Worm (Caenorhabditis elegans) whole organism, L2 larva: ENCODE results near the gene C03A7.2.

Experiments
- C34F6.9 ChIP-seq: fragments of 150-350 bp; optimal IDR thresholded peaks from 2 replicates; lab custom pipeline; 2014; ENCODE audit warnings: missing biosample characterization, missing genetic modification characterization
- F13H6.1 ChIP-seq: sonication (generic microtip); optimal IDR thresholded peaks from 2 replicates; lab custom pipeline; 2016; ENCODE audit warnings: missing genetic modification characterization, missing compliant biosample characterization
- Y55F3AM.14 ChIP-seq: fragments of 200-800 bp; sonication (Bioruptor generic); optimal IDR thresholded peaks from 2 replicates; lab custom pipeline; 2018; ENCODE audit warnings: mild to moderate bottlenecking, missing genetic modification characterization, missing compliant biosample characterization
- alr-1 ChIP-seq: fragments of 150-350 bp; optimal IDR thresholded peaks from 2 replicates; lab custom pipeline; 2014; ENCODE audit warnings: missing biosample characterization, missing genetic modification characterization
- aly-2 ChIP-seq: fragments of 150-350 bp; optimal IDR thresholded peaks from 2 replicates; lab custom pipeline; 2014; ENCODE audit warnings: missing biosample characterization, missing genetic modification characterization
- blmp-1 ChIP-seq: sonication (generic microtip); optimal IDR thresholded peaks from 2 replicates; lab custom pipeline; 2017; ENCODE audit warnings: missing genetic modification characterization, mild to moderate bottlenecking, missing compliant biosample characterization, antibody characterized with exemption, moderate library complexity; ENCODE audit not compliant: insufficient read depth
- ceh-16 ChIP-seq: fragments of 150-350 bp; optimal IDR thresholded peaks from 2 replicates; lab custom pipeline; 2014; ENCODE audit warnings: missing biosample characterization, missing genetic modification characterization
- crh-2 ChIP-seq: sonication (generic microtip); optimal IDR thresholded peaks from 2 replicates; lab custom pipeline; 2017; ENCODE audit warnings: missing biosample characterization, missing genetic modification characterization
- egl-27 ChIP-seq: sonication (generic microtip); optimal IDR thresholded peaks from 3 replicates; lab custom pipeline; 2017; ENCODE audit warnings: missing biosample characterization, missing genetic modification reagents, missing genetic modification characterization
- elt-1 ChIP-seq: fragments of 150-350 bp; optimal IDR thresholded peaks from 2 replicates; lab custom pipeline; 2014; ENCODE audit warnings: missing biosample characterization, missing genetic modification characterization
- elt-3 ChIP-seq: sonication (generic microtip); optimal IDR thresholded peaks from 2 replicates; lab custom pipeline; 2017; ENCODE audit warnings: missing biosample characterization, missing genetic modification characterization
- fos-1 ChIP-seq: fragments of 150-350 bp; optimal IDR thresholded peaks from 2 replicates; lab custom pipeline; 2014; ENCODE audit warnings: missing biosample characterization, missing genetic modification characterization
- gmeb-1 ChIP-seq: fragments of 150-350 bp; optimal IDR thresholded peaks from 2 replicates; lab custom pipeline; 2014; ENCODE audit warnings: missing biosample characterization, missing genetic modification characterization
- lin-11 ChIP-seq: fragments of 150-350 bp; sonication (generic microtip); optimal IDR thresholded peaks from 2 replicates; lab custom pipeline; 2014; ENCODE audit warnings: missing biosample characterization, missing genetic modification characterization, inconsistent platforms, mixed read lengths
- lin-39 ChIP-seq: fragments of 150-350 bp; optimal IDR thresholded peaks from 2 replicates; lab custom pipeline; 2014; ENCODE audit warnings: missing biosample characterization, missing genetic modification reagents, missing genetic modification characterization
- mab-5 ChIP-seq: fragments of 150-350 bp; optimal IDR thresholded peaks from 2 replicates; lab custom pipeline; 2014; ENCODE audit warnings: missing biosample characterization, missing genetic modification characterization
- mbf-1 ChIP-seq: sonication (generic microtip); optimal IDR thresholded peaks from 2 replicates; lab custom pipeline; 2017; ENCODE audit warnings: missing biosample characterization, missing genetic modification characterization
- mdl-1 ChIP-seq, 2 experiments: fragments of 150-350 bp in 1 of 2; sonication (generic microtip) in 1 of 2; optimal IDR thresholded peaks; 2 replicates each; lab custom pipeline; 2017; ENCODE audit warnings: missing biosample characterization in 2 of 2, missing genetic modification characterization in 2 of 2
- nhr-10 ChIP-seq: sonication (generic microtip); optimal IDR thresholded peaks from 2 replicates; lab custom pipeline; 2017; ENCODE audit warnings: missing biosample characterization, missing genetic modification characterization
- nhr-11 ChIP-seq: fragments of 150-350 bp; optimal IDR thresholded peaks from 2 replicates; lab custom pipeline; 2014; ENCODE audit warnings: missing biosample characterization, missing genetic modification characterization
- nhr-12 ChIP-seq: fragments of 150-350 bp; optimal IDR thresholded peaks from 2 replicates; lab custom pipeline; 2014; ENCODE audit warnings: missing biosample characterization, missing genetic modification characterization
- nhr-237 ChIP-seq: fragments of 150-350 bp; optimal IDR thresholded peaks from 2 replicates; lab custom pipeline; 2014; ENCODE audit warnings: missing biosample characterization, missing genetic modification characterization
- nhr-25 ChIP-seq: fragments of 150-350 bp; sonication (generic microtip); optimal IDR thresholded peaks from 3 replicates; lab custom pipeline; 2014; ENCODE audit warnings: missing biosample characterization, missing genetic modification characterization
- nhr-77 ChIP-seq: fragments of 150-350 bp; optimal IDR thresholded peaks from 2 replicates; lab custom pipeline; 2014; ENCODE audit warnings: missing biosample characterization, missing genetic modification characterization
- sem-4 ChIP-seq: fragments of 150-350 bp; optimal IDR thresholded peaks from 2 replicates; lab custom pipeline; 2014; ENCODE audit warnings: missing biosample characterization, missing genetic modification reagents, missing genetic modification characterization
- skn-1 ChIP-seq: sonication (generic microtip); optimal IDR thresholded peaks from 2 replicates; lab custom pipeline; 2017; ENCODE audit warnings: missing biosample characterization, missing genetic modification characterization
- sma-3 ChIP-seq: sonication (generic microtip); optimal IDR thresholded peaks from 2 replicates; lab custom pipeline; 2016; ENCODE audit warnings: missing genetic modification reagents, missing genetic modification characterization, missing compliant biosample characterization
- sma-9 ChIP-seq, 2 experiments: fragments of 150-350 bp in 1 of 2; sonication (generic microtip) in 1 of 2; optimal IDR thresholded peaks; 2 replicates each; lab custom pipeline; 2014 to 2016; ENCODE audit warnings: missing genetic modification characterization in 2 of 2, mild to moderate bottlenecking in 1 of 2, missing biosample characterization in 1 of 2, missing compliant biosample characterization in 1 of 2, missing genetic modification reagents in 1 of 2, moderate library complexity in 1 of 2
- snpc-4 ChIP-seq: fragments of 150-350 bp; optimal IDR thresholded peaks from 2 replicates; lab custom pipeline; 2014; ENCODE audit warnings: missing biosample characterization, missing genetic modification characterization
- unc-39 ChIP-seq: fragments of 150-350 bp; optimal IDR thresholded peaks from 2 replicates; lab custom pipeline; 2014; ENCODE audit warnings: missing biosample characterization, missing genetic modification characterization
- unc-55 ChIP-seq: fragments of 150-350 bp; sonication (generic microtip); optimal IDR thresholded peaks from 3 replicates; lab custom pipeline; 2014; ENCODE audit warnings: missing biosample characterization, missing genetic modification reagents, missing genetic modification characterization
- unc-62 ChIP-seq: fragments of 150-350 bp; optimal IDR thresholded peaks from 2 replicates; lab custom pipeline; 2014; ENCODE audit warnings: missing biosample characterization, missing genetic modification reagents, missing genetic modification characterization
- zag-1 ChIP-seq: fragments of 150-350 bp; optimal IDR thresholded peaks from 2 replicates; lab custom pipeline; 2014; ENCODE audit warnings: missing biosample characterization, missing genetic modification characterization
- ztf-1 ChIP-seq: fragments of 200-800 bp; sonication (Bioruptor generic); conservative IDR thresholded peaks from 2 replicates; pipeline ENCODE4 v1.3.6; 2022; ENCODE audit warnings: missing genetic modification characterization, missing compliant biosample characterization
- ztf-11 ChIP-seq: sonication (generic microtip); optimal IDR thresholded peaks from 2 replicates; lab custom pipeline; 2017; ENCODE audit warnings: missing biosample characterization, missing genetic modification characterization
- ztf-4 ChIP-seq: fragments of 150-350 bp; optimal IDR thresholded peaks from 2 replicates; lab custom pipeline; 2014; ENCODE audit warnings: missing biosample characterization, missing genetic modification characterization

The C03A7.2 gene

DNA sequence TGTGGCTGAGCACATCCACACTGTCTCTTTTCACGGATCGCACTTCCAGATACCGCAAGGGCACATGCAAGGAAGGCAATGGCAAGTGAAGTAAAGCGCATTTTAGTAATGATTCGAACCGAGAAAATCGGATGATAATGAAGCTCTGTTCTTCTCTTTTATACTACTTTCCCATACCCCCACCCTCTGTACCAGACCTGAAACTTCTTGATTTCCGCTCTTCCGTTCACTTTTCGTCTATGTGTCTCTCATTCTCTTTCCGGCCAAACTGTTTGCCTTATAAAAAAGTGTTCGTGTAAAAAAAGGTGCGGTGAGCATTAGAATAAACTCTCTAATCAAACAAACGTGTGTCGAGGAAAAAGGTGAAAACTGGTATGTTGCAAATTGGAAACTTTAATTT lies 19.9 kb upstream of the C03A7.2 start, which contains the start of gene abu-6:
Gene abu-6, minus strand, starts transcription at position 101 of the 400 bp plus-strand sequence.
- no peak for TF ChIP-seq alr-1 (tag; lab: Kevin White, UChicago)
- TF ChIP-seq egl-27 (tag; lab: Kevin White, UChicago), result no peak
- TF ChIP-seq nhr-11 (tag; lab: Kevin White, UChicago), result no peak
- TF ChIP-seq crh-2, result no peak
- TF ChIP-seq nhr-25 (tag; lab: Kevin White, UChicago), result no peak
- no peak for TF ChIP-seq skn-1 (tag; lab: Kevin White, UChicago)
- no peak for TF ChIP-seq nhr-77 (tag; lab: Kevin White, UChicago)
- TF ChIP-seq Y55F3AM.14 (GFP tag; lab: Kevin White, UChicago), result no peak
- TF ChIP-seq mab-5 (tag; lab: Kevin White, UChicago), result no peak
- no peak for TF ChIP-seq ztf-1 (GFP tag; lab: Robert Waterston, UW)
- TF ChIP-seq fos-1 (tag; lab: Kevin White, UChicago), result no peak
- no peak for TF ChIP-seq snpc-4 (tag; lab: Kevin White, UChicago)
- no peak for TF ChIP-seq mdl-1 (tag; optimal IDR thresholded peaks at IDR 0.05; lab: Kevin White, UChicago)
- no peak for TF ChIP-seq sma-3
- no peak for TF ChIP-seq lin-39 (tag; lab: Kevin White, UChicago)
- no peak for TF ChIP-seq unc-62 (GFP tag; lab: Kevin White, UChicago)
- TF ChIP-seq sem-4 (tag; lab: Kevin White, UChicago), result no peak
- TF ChIP-seq ztf-4 (tag; lab: Kevin White, UChicago), result no peak
- TF ChIP-seq elt-3 (tag; lab: Kevin White, UChicago), result no peak
- TF ChIP-seq, all 48 proteins: peak for 0

DNA sequence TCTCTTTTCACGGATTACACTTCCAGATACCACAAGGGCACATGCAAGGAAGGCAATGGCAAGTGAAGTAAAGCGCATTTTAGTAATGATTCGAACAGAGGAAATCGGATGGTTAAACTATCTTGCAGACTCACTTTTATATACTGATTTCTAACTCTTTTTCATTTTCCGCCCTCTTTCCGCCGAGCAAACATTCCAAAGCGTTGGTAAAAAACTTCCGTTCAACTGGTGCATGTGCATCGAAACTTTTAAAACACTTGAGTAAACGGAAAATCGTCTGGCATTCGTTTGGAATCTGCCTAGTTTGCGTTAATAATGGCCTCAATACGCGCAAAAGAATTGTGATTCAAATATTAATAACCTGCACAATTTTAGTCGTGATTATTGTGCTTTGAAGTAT lies 17.0 kb upstream of the C03A7.2 start, which contains the start of gene abu-7:
Gene abu-7, minus strand, starts transcription at position 101 of the 400 bp plus-strand sequence.
- TF ChIP-seq mdl-1 (tag; optimal IDR thresholded peaks at IDR 0.05; lab: Kevin White, UChicago) (no peak), zag-1 (no peak), blmp-1 (tag; lab: Kevin White, UChicago) (no peak), unc-62 (GFP tag; lab: Kevin White, UChicago) (no peak), unc-39 (no peak), unc-55 (no peak), mbf-1 (tag; lab: Kevin White, UChicago) (no peak), sma-3 (no peak), nhr-77 (tag; lab: Kevin White, UChicago) (no peak), crh-2 (no peak), elt-1 (tag; lab: Kevin White, UChicago) (no peak)

DNA sequence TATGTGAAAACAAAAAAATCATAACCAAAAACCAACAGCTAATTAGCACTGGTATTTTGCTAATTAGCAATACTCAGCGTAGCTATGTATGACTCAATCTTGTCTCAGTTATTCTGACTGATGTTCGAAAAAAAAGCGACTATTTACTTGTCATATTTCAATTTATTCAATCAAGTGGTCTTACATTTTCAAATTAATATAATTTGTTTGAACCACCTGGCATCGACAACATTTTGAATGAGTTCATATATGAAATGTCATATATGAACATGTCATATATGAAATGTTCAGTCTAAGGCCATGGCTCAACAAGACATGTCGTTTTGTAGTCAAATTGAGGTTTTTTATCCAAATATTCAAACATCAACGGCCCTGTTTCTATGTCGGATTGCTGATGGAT lies 16.3 kb upstream of the C03A7.2 start, which contains the start of gene srw-140:
Gene srw-140, plus strand, starts transcription at position 301 of the 400 bp plus-strand sequence.
- TF ChIP-seq ztf-1 (GFP tag; lab: Robert Waterston, UW), result no peak
- no peak for TF ChIP-seq nhr-12 (tag; lab: Kevin White, UChicago)
- TF ChIP-seq ztf-4 (tag; lab: Kevin White, UChicago), result no peak
- no peak for TF ChIP-seq snpc-4 (tag; lab: Kevin White, UChicago)
- no peak for TF ChIP-seq C34F6.9
- no peak for TF ChIP-seq mdl-1 (tag; optimal IDR thresholded peaks at IDR 0.05; lab: Kevin White, UChicago)
- no peak for TF ChIP-seq alr-1 (tag; lab: Kevin White, UChicago)
- TF ChIP-seq unc-55, result no peak

DNA sequence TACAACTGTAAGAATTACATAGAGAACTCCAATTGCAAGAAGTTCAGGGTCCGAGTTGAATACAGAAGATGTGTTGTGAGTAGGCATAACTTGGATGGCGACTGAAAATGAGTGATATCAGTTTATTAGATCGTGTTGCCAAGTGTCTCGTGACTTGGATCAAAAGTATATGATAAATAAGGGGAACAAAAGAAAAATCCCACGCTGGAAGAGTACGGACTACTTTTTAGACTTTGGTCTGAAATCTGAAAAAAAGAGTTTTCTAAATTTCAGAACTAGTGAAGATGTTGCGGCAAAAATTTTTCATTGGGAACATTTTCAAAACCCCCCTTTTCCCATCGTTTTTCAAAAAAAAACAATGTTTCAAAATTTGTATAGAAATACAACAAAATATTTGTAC lies 12.1 kb upstream of the C03A7.2 start, which contains the start of gene srt-64:
Gene srt-64, minus strand, starts transcription at position 101 of the 400 bp plus-strand sequence.
- no peak for TF ChIP-seq nhr-237 (tag; lab: Kevin White, UChicago)
- no peak for TF ChIP-seq nhr-25 (tag; lab: Kevin White, UChicago)
- TF ChIP-seq F13H6.1 (tag; lab: Kevin White, UChicago), result no peak
- TF ChIP-seq ceh-16 (tag; lab: Kevin White, UChicago), result no peak
- no peak for TF ChIP-seq nhr-10 (tag; lab: Kevin White, UChicago)
- TF ChIP-seq ztf-11 (tag; lab: Kevin White, UChicago), result no peak
- TF ChIP-seq sma-9 (GFP tag; optimal IDR thresholded peaks at IDR 0.05; lab: Kevin White, UChicago), result no peak
- no peak for TF ChIP-seq sma-9 (tag; optimal IDR thresholded peaks at IDR 0.05; lab: Kevin White, UChicago)
- TF ChIP-seq sem-4 (tag; lab: Kevin White, UChicago), result no peak
- TF ChIP-seq Y55F3AM.14 (GFP tag; lab: Kevin White, UChicago), result no peak
- TF ChIP-seq nhr-77 (tag; lab: Kevin White, UChicago), result no peak
- TF ChIP-seq elt-1 (tag; lab: Kevin White, UChicago), result no peak
- TF ChIP-seq lin-11, result no peak
- TF ChIP-seq unc-62 (GFP tag; lab: Kevin White, UChicago), result no peak
- TF ChIP-seq aly-2 (tag; lab: Kevin White, UChicago), result no peak
- no peak for TF ChIP-seq gmeb-1 (tag; lab: Kevin White, UChicago)
- TF ChIP-seq, all 48 proteins: peak for 0
